Fruit fly (Drosophila melanogaster) whole organism, embryonic: ENCODE measurements around the gene CG32767.

Experiments
- CG10209 ChIP-seq: fragments of 200-800 bp; sonication (Bioruptor generic); optimal IDR thresholded peaks from 3 replicates; lab custom pipeline; 2017; ENCODE audit warnings: missing biosample characterization, mild to moderate bottlenecking, missing genetic modification characterization, missing genetic modification reagents
- CG10267 ChIP-seq: fragments of 200-800 bp; sonication (Bioruptor generic); optimal IDR thresholded peaks from 2 replicates; lab custom pipeline; 2018; ENCODE audit warnings: missing biosample characterization, mild to moderate bottlenecking, missing genetic modification characterization, moderate library complexity
- CG10565 ChIP-seq: fragments of 200-800 bp; sonication (Bioruptor generic); optimal IDR thresholded peaks from 3 replicates; lab custom pipeline; 2016; ENCODE audit warnings: missing biosample characterization, mild to moderate bottlenecking, missing genetic modification characterization
- CG11504 ChIP-seq: fragments of 200-800 bp; sonication (Bioruptor generic); optimal IDR thresholded peaks from 3 replicates; lab custom pipeline; 2019; ENCODE audit warnings: missing biosample characterization, mild to moderate bottlenecking, missing genetic modification characterization, moderate library complexity
- CG14860 ChIP-seq: fragments of 200-800 bp; sonication (Bioruptor generic); IDR thresholded peaks from 3 replicates; pipeline ENCODE4 v1.3.6; 2022; ENCODE audit warnings: missing biosample characterization, missing genetic modification characterization; ENCODE audit not compliant: partially characterized antibody
- CG15601 ChIP-seq: fragments of 200-800 bp; sonication (Bioruptor generic); optimal IDR thresholded peaks from 3 replicates; lab custom pipeline; 2019; ENCODE audit warnings: missing biosample characterization, mild to moderate bottlenecking, missing genetic modification characterization, moderate library complexity
- CG17328 ChIP-seq: fragments of 200-800 bp; sonication (Bioruptor generic); IDR thresholded peaks from 2 replicates; pipeline ENCODE4 v1.3.6; 2022; ENCODE audit warnings: missing biosample characterization, missing genetic modification characterization
- CG17359 ChIP-seq: fragments of 200-800 bp; sonication (Bioruptor generic); optimal IDR thresholded peaks from 3 replicates; lab custom pipeline; 2018; ENCODE audit warnings: missing biosample characterization, mild to moderate bottlenecking, missing genetic modification characterization, moderate library complexity
- CG17385 ChIP-seq: fragments of 200-800 bp; sonication (Bioruptor generic); optimal IDR thresholded peaks from 3 replicates; lab custom pipeline; 2018; ENCODE audit warnings: missing biosample characterization, mild to moderate bottlenecking, missing genetic modification characterization
- CG17802 ChIP-seq: fragments of 200-800 bp; sonication (Bioruptor generic); optimal IDR thresholded peaks from 2 replicates; lab custom pipeline; 2018; ENCODE audit warnings: missing biosample characterization, mild to moderate bottlenecking, missing genetic modification characterization, moderate library complexity
- CG18262 ChIP-seq: fragments of 200-800 bp; optimal IDR thresholded peaks from 3 replicates; lab custom pipeline; 2019; ENCODE audit warnings: missing biosample characterization, mild to moderate bottlenecking, missing genetic modification characterization, moderate library complexity
- CG1832 ChIP-seq: fragments of 200-800 bp; sonication (Bioruptor generic); optimal IDR thresholded peaks from 2 replicates; lab custom pipeline; 2017; ENCODE audit warnings: missing biosample characterization, mild to moderate bottlenecking, missing genetic modification characterization, inconsistent platforms
- CG2199 ChIP-seq: fragments of 200-800 bp; sonication (Bioruptor generic); IDR thresholded peaks from 3 replicates; pipeline ENCODE4 v1.3.6; 2022; ENCODE audit warnings: missing biosample characterization, missing genetic modification characterization
- CG2712 ChIP-seq: fragments of 200-800 bp; optimal IDR thresholded peaks from 3 replicates; lab custom pipeline; 2019; ENCODE audit warnings: missing biosample characterization, mild to moderate bottlenecking, missing genetic modification characterization, moderate library complexity
- CG2889 ChIP-seq: fragments of 200-800 bp; sonication (Bioruptor generic); IDR thresholded peaks from 3 replicates; pipeline ENCODE4 v1.3.6; 2022; ENCODE audit warnings: missing biosample characterization, missing genetic modification characterization
- CG30403 ChIP-seq: fragments of 200-800 bp; sonication (Bioruptor generic); optimal IDR thresholded peaks from 3 replicates; lab custom pipeline; 2016; ENCODE audit warnings: missing biosample characterization, missing genetic modification characterization
- CG30431 ChIP-seq: fragments of 200-800 bp; sonication (Bioruptor generic); optimal IDR thresholded peaks from 2 replicates; lab custom pipeline; 2017; ENCODE audit warnings: missing biosample characterization, missing genetic modification characterization
- CG3065 ChIP-seq: fragments of 200-800 bp; sonication (Bioruptor generic); optimal IDR thresholded peaks from 2 replicates; lab custom pipeline; 2016; ENCODE audit warnings: missing biosample characterization, missing genetic modification characterization
- CG32772 ChIP-seq: fragments of 200-800 bp; sonication (Bioruptor generic); IDR thresholded peaks from 2 replicates; pipeline ENCODE4 v1.3.6; 2022; ENCODE audit warnings: missing biosample characterization, missing genetic modification characterization
- CG33557 ChIP-seq: fragments of 200-800 bp; sonication (Bioruptor generic); optimal IDR thresholded peaks from 2 replicates; lab custom pipeline; 2019; ENCODE audit warnings: missing biosample characterization, mild to moderate bottlenecking, missing genetic modification characterization, moderate library complexity
- CG4404 ChIP-seq: fragments of 200-800 bp; sonication (Bioruptor generic); IDR thresholded peaks from 2 replicates; pipeline ENCODE4 v1.3.6; 2022; ENCODE audit warnings: missing biosample characterization, missing genetic modification characterization
- CG6175 ChIP-seq: fragments of 200-800 bp; sonication (Bioruptor generic); IDR thresholded peaks from 3 replicates; pipeline ENCODE4 v1.3.6; 2022; ENCODE audit warnings: missing biosample characterization, missing genetic modification characterization
- CG8765 ChIP-seq: fragments of 200-800 bp; sonication (Bioruptor generic); IDR thresholded peaks from 2 replicates; pipeline ENCODE4 v1.3.6; 2022; ENCODE audit warnings: missing biosample characterization, missing genetic modification characterization
- CG8924 ChIP-seq: fragments of 200-800 bp; optimal IDR thresholded peaks from 3 replicates; lab custom pipeline; 2019; ENCODE audit warnings: missing biosample characterization, mild to moderate bottlenecking, missing genetic modification characterization, moderate library complexity
- Doc3 ChIP-seq: fragments of 200-800 bp; sonication (Bioruptor generic); IDR thresholded peaks from 3 replicates; pipeline ENCODE4 v1.3.6; 2022; ENCODE audit warnings: missing biosample characterization, missing genetic modification characterization; ENCODE audit not compliant: partially characterized antibody
- Dp ChIP-seq: fragments of 200-800 bp; sonication (Bioruptor generic); optimal IDR thresholded peaks from 2 replicates; lab custom pipeline; 2018; ENCODE audit warnings: missing biosample characterization, mild to moderate bottlenecking, missing genetic modification characterization, moderate library complexity
- HLH3B ChIP-seq: fragments of 200-800 bp; sonication (Bioruptor generic); IDR thresholded peaks from 2 replicates; pipeline ENCODE4 v1.3.6; 2022; ENCODE audit warnings: missing biosample characterization, missing genetic modification characterization
- HLH54F ChIP-seq: fragments of 200-800 bp; sonication (Bioruptor generic); optimal IDR thresholded peaks from 3 replicates; lab custom pipeline; 2016; ENCODE audit warnings: missing biosample characterization, missing genetic modification characterization
- Mad ChIP-seq: fragments of 200-800 bp; sonication (Bioruptor generic); optimal IDR thresholded peaks from 2 replicates; lab custom pipeline; 2016; ENCODE audit warnings: missing biosample characterization, missing genetic modification characterization
- Max ChIP-seq: fragments of 200-800 bp; sonication (Bioruptor generic); optimal IDR thresholded peaks from 2 replicates; lab custom pipeline; 2016; ENCODE audit warnings: missing biosample characterization, mild to moderate bottlenecking, missing genetic modification characterization
- NK7.1 ChIP-seq: fragments of 200-800 bp; sonication (Bioruptor generic); optimal IDR thresholded peaks from 3 replicates; lab custom pipeline; 2016; ENCODE audit warnings: missing biosample characterization, missing genetic modification characterization
- Ptx1 ChIP-seq: fragments of 200-800 bp; sonication (Bioruptor generic); IDR thresholded peaks from 2 replicates; pipeline ENCODE4 v1.3.6; 2022; ENCODE audit warnings: missing biosample characterization, missing genetic modification characterization
- Rx ChIP-seq: fragments of 200-800 bp; sonication (Bioruptor generic); IDR thresholded peaks from 2 replicates; pipeline ENCODE4 v1.3.6; 2022; ENCODE audit warnings: missing biosample characterization, missing genetic modification characterization
- Side ChIP-seq: fragments of 200-800 bp; sonication (Bioruptor generic); optimal IDR thresholded peaks from 2 replicates; lab custom pipeline; 2016; ENCODE audit warnings: missing biosample characterization, missing genetic modification characterization
- Sox102F ChIP-seq: fragments of 200-800 bp; sonication (Bioruptor generic); optimal IDR thresholded peaks from 2 replicates; lab custom pipeline; 2018; ENCODE audit warnings: missing biosample characterization, mild to moderate bottlenecking, missing genetic modification characterization, moderate library complexity
- TFAM ChIP-seq: fragments of 200-800 bp; sonication (Bioruptor generic); optimal IDR thresholded peaks from 2 replicates; lab custom pipeline; 2017; ENCODE audit warnings: missing biosample characterization, missing genetic modification characterization, inconsistent platforms
- Tbp ChIP-seq: fragments of >200 bp; optimal IDR thresholded peaks from 2 replicates; lab custom pipeline; 2018; ENCODE audit warnings: missing biosample characterization, missing genetic modification characterization
- Vsx1 ChIP-seq: fragments of 200-800 bp; sonication (Bioruptor generic); optimal IDR thresholded peaks from 2 replicates; lab custom pipeline; 2017; ENCODE audit warnings: missing biosample characterization, mild to moderate bottlenecking, missing genetic modification characterization, missing genetic modification reagents
- ara ChIP-seq: fragments of 200-800 bp; sonication (Bioruptor generic); IDR thresholded peaks from 2 replicates; pipeline ENCODE4 v1.3.6; 2022; ENCODE audit warnings: missing biosample characterization, missing genetic modification characterization
- ato ChIP-seq: fragments of 200-800 bp; sonication (Bioruptor generic); IDR thresholded peaks from 2 replicates; pipeline ENCODE4 v1.3.6; 2022; ENCODE audit warnings: missing biosample characterization, missing genetic modification characterization; ENCODE audit not compliant: partially characterized antibody
- dpn ChIP-seq, 2 experiments: fragments of 200-800 bp; sonication (Bioruptor generic); optimal IDR thresholded peaks; 3 replicates each; lab custom pipeline; 2016; ENCODE audit warnings: missing biosample characterization in 2 of 2, missing genetic modification characterization in 2 of 2
- eve ChIP-seq, 2 experiments: fragments of >200 bp; optimal IDR thresholded peaks; 2 replicates each; lab custom pipeline; 2017; ENCODE audit warnings: missing biosample characterization in 2 of 2, missing genetic modification characterization in 2 of 2
- jumu ChIP-seq: fragments of 200-800 bp; sonication (Bioruptor generic); optimal IDR thresholded peaks from 3 replicates; lab custom pipeline; 2016; ENCODE audit warnings: missing biosample characterization, missing genetic modification characterization
- kah ChIP-seq: fragments of 200-800 bp; sonication (Bioruptor generic); optimal IDR thresholded peaks from 2 replicates; lab custom pipeline; 2018; ENCODE audit warnings: missing biosample characterization, mild to moderate bottlenecking, missing genetic modification characterization
- mld ChIP-seq: fragments of 200-800 bp; sonication (Bioruptor generic); IDR thresholded peaks from 3 replicates; pipeline ENCODE4 v1.3.6; 2022; ENCODE audit warnings: missing biosample characterization, missing genetic modification characterization; ENCODE audit not compliant: partially characterized antibody
- otp ChIP-seq: fragments of 200-800 bp; sonication (Bioruptor generic); IDR thresholded peaks from 3 replicates; pipeline ENCODE4, ENCODE4 v1.3.6; 2022; ENCODE audit warnings: missing biosample characterization, missing genetic modification characterization
- pros ChIP-seq: fragments of 200-800 bp; sonication (Bioruptor generic); optimal IDR thresholded peaks from 3 replicates; lab custom pipeline; 2019; ENCODE audit warnings: missing biosample characterization, mild to moderate bottlenecking, missing genetic modification characterization, moderate library complexity
- ranshi ChIP-seq: fragments of 200-800 bp; sonication (Bioruptor generic); IDR thresholded peaks from 2 replicates; pipeline ENCODE4 v1.3.6; 2022; ENCODE audit warnings: missing biosample characterization, missing genetic modification characterization
- ro ChIP-seq: fragments of 200-800 bp; sonication (Bioruptor generic); IDR thresholded peaks from 2 replicates; pipeline ENCODE4 v1.3.6; 2022; ENCODE audit warnings: missing biosample characterization, missing genetic modification characterization
- so ChIP-seq: fragments of 200-800 bp; sonication (Bioruptor generic); IDR thresholded peaks from 3 replicates; pipeline ENCODE4 v1.3.6; 2022; ENCODE audit warnings: missing biosample characterization, missing genetic modification characterization
- vvl ChIP-seq: fragments of 200-800 bp; sonication (Bioruptor generic); IDR thresholded peaks from 2 replicates; pipeline ENCODE4 v1.3.6; 2022; ENCODE audit warnings: missing biosample characterization, missing genetic modification characterization
- wek ChIP-seq: fragments of 200-800 bp; sonication (Bioruptor generic); optimal IDR thresholded peaks from 3 replicates; lab custom pipeline; 2018; ENCODE audit warnings: missing biosample characterization, mild to moderate bottlenecking, missing genetic modification characterization, moderate library complexity

The CG32767 gene

DNA sequence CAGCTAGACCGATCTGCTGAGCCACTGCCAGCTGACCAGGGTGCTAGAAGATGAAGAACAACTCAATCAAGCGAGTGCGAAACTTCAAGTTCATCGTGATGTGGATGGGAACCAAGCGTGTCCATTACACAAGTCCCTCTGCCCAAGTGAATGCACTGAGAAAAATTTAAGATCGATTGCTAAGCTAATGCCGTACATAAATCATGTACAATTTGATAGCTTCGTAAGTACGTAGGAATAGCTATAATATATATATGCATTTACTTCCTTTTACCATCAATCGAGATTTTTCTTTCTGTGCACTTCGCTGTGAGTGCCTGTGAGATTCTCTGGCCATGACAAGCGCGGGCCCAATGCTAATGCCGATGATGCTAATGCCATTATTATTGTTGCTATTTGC lies 46.2 kb downstream of the CG32767 start (continued):
- no peak for TF ChIP-seq kah (GFP tag; lab: Kevin White, UChicago)
- peak; percentile 1 for TF ChIP-seq Sox102F (GFP tag; lab: Kevin White, UChicago)
- no peak for TF ChIP-seq NK7.1 (GFP tag; lab: Kevin White, UChicago)
- TF ChIP-seq Vsx1 (GFP tag; lab: Kevin White, UChicago): no peak
- TF ChIP-seq CG2712 (tag; lab: Kevin White, UChicago): peak; percentile 27
- TF ChIP-seq ato (GFP tag; lab: Robert Waterston, UW): no peak
- no peak for TF ChIP-seq CG11504 (tag; lab: Kevin White, UChicago)
- no peak for TF ChIP-seq HLH54F (GFP tag; lab: Kevin White, UChicago)
- TF ChIP-seq CG10209 (GFP tag; lab: Kevin White, UChicago): no peak
- TF ChIP-seq CG30403: peak; percentile 7
- no peak for TF ChIP-seq Dp (GFP tag; lab: Kevin White, UChicago)
- TF ChIP-seq CG32772 (GFP tag; lab: Robert Waterston, UW): 0 out of 2 replicates have a peak, but pooled peaks have one; percentile 26
- TF ChIP-seq CG10565: no peak
- 0 out of 2 replicates have a peak, but pooled peaks have one; percentile 15 for TF ChIP-seq ara (GFP tag; lab: Robert Waterston, UW)
- no peak for TF ChIP-seq CG3065 (GFP tag; lab: Kevin White, UChicago)
- no peak for TF ChIP-seq so (GFP tag; lab: Robert Waterston, UW)
- TF ChIP-seq dpn (GFP tag; optimal IDR thresholded peaks at IDR 0.05; lab: Kevin White, UChicago): no peak
- no peak for TF ChIP-seq CG17802 (tag; lab: Kevin White, UChicago)
- no peak for TF ChIP-seq CG18262 (tag; lab: Kevin White, UChicago)
- no peak for TF ChIP-seq jumu
- TF ChIP-seq Side: no peak
- TF ChIP-seq pros (GFP tag; lab: Kevin White, UChicago): no peak
- TF ChIP-seq CG17385: no peak
- no peak for TF ChIP-seq Rx (GFP tag; lab: Robert Waterston, UW)
- TF ChIP-seq CG33557 (GFP tag; lab: Kevin White, UChicago): no peak
- no peak for TF ChIP-seq ro (GFP tag; lab: Robert Waterston, UW)
- TF ChIP-seq CG8924 (tag; lab: Kevin White, UChicago): no peak
- no peak for TF ChIP-seq CG15601 (tag; lab: Kevin White, UChicago)
- no peak for TF ChIP-seq CG30431
- TF ChIP-seq CG2199 (GFP tag; lab: Robert Waterston, UW): no peak
- no peak for TF ChIP-seq otp
- no peak for TF ChIP-seq Max
- TF ChIP-seq vvl (GFP tag; lab: Robert Waterston, UW): peak; percentile 29; the same call in 1 of the 2 replicates
- TF ChIP-seq CG1832 (GFP tag; lab: Kevin White, UChicago): no peak
- no peak for TF ChIP-seq Mad (GFP tag; lab: Kevin White, UChicago)
- no peak for TF ChIP-seq CG4404 (GFP tag; lab: Robert Waterston, UW)
- TF ChIP-seq CG17328: 0 out of 2 replicates have a peak, but pooled peaks have one; percentile 35
- TF ChIP-seq Tbp: no peak
- no peak for TF ChIP-seq HLH3B (GFP tag; lab: Robert Waterston, UW)
- TF ChIP-seq ranshi (GFP tag; lab: Robert Waterston, UW): no peak
- TF ChIP-seq CG8765 (GFP tag; lab: Robert Waterston, UW): no peak
- TF ChIP-seq mld (GFP tag; lab: Robert Waterston, UW): no peak
- no peak for TF ChIP-seq CG17359
- no peak for TF ChIP-seq CG6175
- no peak for TF ChIP-seq wek (GFP tag; lab: Kevin White, UChicago)
- TF ChIP-seq eve (GFP tag; optimal IDR thresholded peaks at IDR 0.05; lab: Kevin White, UChicago): no peak
- TF ChIP-seq CG10267 (tag; lab: Kevin White, UChicago): no peak
- no peak for TF ChIP-seq Ptx1 (GFP tag; lab: Robert Waterston, UW)
- no peak for TF ChIP-seq TFAM (GFP tag; lab: Kevin White, UChicago)
- no peak for TF ChIP-seq CG2889 (GFP tag; lab: Robert Waterston, UW)
- no peak for TF ChIP-seq CG14860 (GFP tag; lab: Robert Waterston, UW)
- no peak for TF ChIP-seq Doc3
